Worm (Caenorhabditis elegans) whole organism, midembryonic: ENCODE data around the gene rtfo-1.

Experiments
- T22C8.4 ChIP-seq: fragments of 200-800 bp; sonication (Bioruptor generic); IDR thresholded peaks from 2 replicates; pipeline ENCODE4 v1.3.6; 2022; ENCODE audit warnings: missing genetic modification characterization, missing compliant biosample characterization
- cog-1 ChIP-seq: sonication (generic microtip); optimal IDR thresholded peaks from 2 replicates; lab custom pipeline; 2016; ENCODE audit warnings: missing genetic modification characterization, missing compliant biosample characterization
- flt-1 ChIP-seq: fragments of 200-800 bp; sonication (Bioruptor generic); IDR thresholded peaks from 2 replicates; pipeline ENCODE4 v1.3.6; 2022; ENCODE audit warnings: missing genetic modification characterization, missing compliant biosample characterization
- klf-2 ChIP-seq: fragments of 200-800 bp; sonication (Bioruptor generic); conservative IDR thresholded peaks from 2 replicates; pipeline ENCODE4 v1.3.6; 2022; ENCODE audit warnings: missing genetic modification reagents, missing genetic modification characterization, missing compliant biosample characterization
- med-1 ChIP-seq: sonication (generic microtip); optimal IDR thresholded peaks from 2 replicates; lab custom pipeline; 2017; ENCODE audit warnings: missing genetic modification characterization, mild to moderate bottlenecking, missing compliant biosample characterization, antibody characterized with exemption, missing genetic modification reagents; ENCODE audit not compliant: insufficient read depth
- ref-1 ChIP-seq: fragments of 200-800 bp; sonication (Bioruptor generic); conservative IDR thresholded peaks from 2 replicates; pipeline ENCODE4 v1.3.6; 2022; ENCODE audit warnings: missing genetic modification reagents, missing genetic modification characterization, missing compliant biosample characterization
- tab-1 ChIP-seq: fragments of 200-800 bp; sonication (Bioruptor generic); IDR thresholded peaks from 2 replicates; pipeline ENCODE4 v1.3.6; 2022; ENCODE audit warnings: missing genetic modification characterization, missing compliant biosample characterization
- ztf-23 ChIP-seq: fragments of 200-800 bp; sonication (Bioruptor generic); IDR thresholded peaks from 2 replicates; pipeline ENCODE4 v1.3.6; 2022; ENCODE audit warnings: missing genetic modification reagents, missing genetic modification characterization, missing compliant biosample characterization

DNA sequence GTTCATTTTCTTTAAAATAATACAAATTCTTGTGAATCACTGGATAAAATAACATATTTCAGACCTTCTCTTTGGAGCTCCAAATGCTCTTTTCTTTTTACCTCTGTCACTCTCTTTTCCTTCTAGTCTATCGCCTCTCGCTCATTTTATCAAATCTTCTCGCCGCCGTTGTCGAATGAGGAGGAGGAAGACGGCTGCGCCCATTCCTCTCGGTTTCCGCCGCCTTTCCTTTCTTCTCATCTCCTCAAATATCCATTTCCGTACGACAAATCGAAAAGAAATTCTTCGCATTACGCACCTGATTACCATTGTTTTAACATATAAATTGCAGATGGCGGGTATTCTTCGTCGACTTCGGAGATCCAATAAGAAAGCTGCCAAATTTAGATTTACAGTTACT is 32.1 kb downstream of the rtfo-1 start, which contains the start of gene ehbp-1:
- no peak for TF ChIP-seq ref-1 (GFP tag; lab: Robert Waterston, UW)
- TF ChIP-seq ztf-23 (GFP tag; lab: Robert Waterston, UW): no peak
- TF ChIP-seq med-1: no peak
- TF ChIP-seq cog-1 (tag; lab: Kevin White, UChicago): no peak
- TF ChIP-seq tab-1: no peak
- TF ChIP-seq flt-1 (GFP tag; lab: Robert Waterston, UW): no peak
- TF ChIP-seq T22C8.4 (GFP tag; lab: Robert Waterston, UW): no peak
- TF ChIP-seq klf-2 (GFP tag; lab: Robert Waterston, UW): no peak
